Worm (Caenorhabditis elegans) whole organism, L4 larva: ENCODE results near the gene grl-29.
A peak's percentile ranks its signal among the peaks of the same experiment; 100 is the strongest.

ENCODE experiments used
- F10B5.3 ChIP-seq: sonication (generic microtip); optimal IDR thresholded peaks from 2 replicates; lab custom pipeline; 2016; ENCODE audit warnings: mild to moderate bottlenecking, missing genetic modification characterization, missing compliant biosample characterization
- F26F4.8 ChIP-seq: fragments of 200-800 bp; sonication (Bioruptor generic); conservative IDR thresholded peaks from 2 replicates; pipeline ENCODE4 v1.3.6; 2022; ENCODE audit warnings: missing genetic modification characterization, missing compliant biosample characterization
- F37D6.2 ChIP-seq: sonication (generic microtip); optimal IDR thresholded peaks from 2 replicates; lab custom pipeline; 2016; ENCODE audit warnings: mild to moderate bottlenecking, missing genetic modification characterization, missing compliant biosample characterization
- F44E2.7 ChIP-seq: fragments of 200-800 bp; sonication (Bioruptor generic); IDR thresholded peaks from 2 replicates; pipeline ENCODE4 v2.1.2; 2022; ENCODE audit warnings: missing genetic modification characterization, missing compliant biosample characterization
- F49E8.2 ChIP-seq: sonication (generic microtip); optimal IDR thresholded peaks from 2 replicates; lab custom pipeline; 2016; ENCODE audit warnings: missing compliant biosample characterization, mild to moderate bottlenecking, missing genetic modification characterization, borderline replicate concordance
- Y5F2A.4 ChIP-seq: fragments of 200-800 bp; sonication (Bioruptor generic); optimal IDR thresholded peaks from 2 replicates; lab custom pipeline; 2018; ENCODE audit warnings: mild to moderate bottlenecking, missing genetic modification characterization, missing compliant biosample characterization
- ZK337.2 ChIP-seq: fragments of 200-800 bp; sonication (Bioruptor generic); IDR thresholded peaks from 2 replicates; pipeline ENCODE4 v1.3.6; 2022; ENCODE audit warnings: missing genetic modification reagents, missing genetic modification characterization, missing compliant biosample characterization
- aha-1 ChIP-seq: fragments of 150-350 bp; peaks from one replicate; lab custom pipeline; 2014; ENCODE audit warnings: missing biosample characterization, missing genetic modification characterization
- aly-2 ChIP-seq: sonication (generic microtip); optimal IDR thresholded peaks from 2 replicates; lab custom pipeline; 2018; ENCODE audit warnings: missing biosample characterization, missing genetic modification characterization
- ctbp-1 ChIP-seq: fragments of 200-800 bp; sonication (Bioruptor generic); IDR thresholded peaks from 2 replicates; pipeline ENCODE4 v1.3.6; 2022; ENCODE audit warnings: missing genetic modification reagents, missing genetic modification characterization, missing compliant biosample characterization
- daf-16 ChIP-seq, 3 experiments: sonication (generic microtip); optimal IDR thresholded peaks; 2 replicates each; lab custom pipeline; 2016 to 2017; ENCODE audit warnings: missing genetic modification characterization in 3 of 3, missing genetic modification reagents in 3 of 3, mild to moderate bottlenecking in 2 of 3, missing compliant biosample characterization in 2 of 3, missing biosample characterization in 1 of 3, moderate library complexity in 1 of 3
- dmd-6 ChIP-seq: fragments of 200-800 bp; sonication (Bioruptor generic); IDR thresholded peaks from 2 replicates; pipeline ENCODE4 v1.3.6; 2022; ENCODE audit warnings: missing genetic modification reagents, missing genetic modification characterization, missing compliant biosample characterization
- dmd-8 ChIP-seq: fragments of 200-800 bp; sonication (Bioruptor generic); IDR thresholded peaks from 2 replicates; pipeline ENCODE4 v1.3.6; 2022; ENCODE audit warnings: missing genetic modification characterization, missing compliant biosample characterization
- dmd-9 ChIP-seq: fragments of 200-800 bp; sonication (Bioruptor generic); IDR thresholded peaks from 2 replicates; pipeline ENCODE4 v1.3.6; 2022; ENCODE audit warnings: missing genetic modification reagents, missing genetic modification characterization, missing compliant biosample characterization
- egl-43 ChIP-seq: fragments of 200-800 bp; sonication (Bioruptor generic); IDR thresholded peaks from 2 replicates; pipeline ENCODE4 v1.3.6; 2022; ENCODE audit warnings: missing genetic modification reagents, missing genetic modification characterization, missing compliant biosample characterization
- hlh-30 ChIP-seq: sonication (generic microtip); optimal IDR thresholded peaks from 2 replicates; lab custom pipeline; 2017; ENCODE audit warnings: antibody characterized with exemption, mild to moderate bottlenecking, missing genetic modification characterization, missing compliant biosample characterization; ENCODE audit not compliant: insufficient read depth
- lim-7 ChIP-seq: fragments of 200-800 bp; sonication (Bioruptor generic); IDR thresholded peaks from 2 replicates; pipeline ENCODE4 v1.3.6; 2022; ENCODE audit warnings: missing genetic modification characterization, missing compliant biosample characterization
- lin-38 ChIP-seq: fragments of 200-800 bp; sonication (Bioruptor generic); IDR thresholded peaks from 2 replicates; pipeline ENCODE4 v1.3.6; 2022; ENCODE audit warnings: missing genetic modification reagents, missing genetic modification characterization, missing compliant biosample characterization
- madf-9 ChIP-seq: fragments of 200-800 bp; sonication (Bioruptor generic); conservative IDR thresholded peaks from 2 replicates; pipeline ENCODE4 v1.3.6; 2022; ENCODE audit warnings: missing genetic modification reagents, missing genetic modification characterization, missing compliant biosample characterization
- mdt-29 ChIP-seq: fragments of 200-800 bp; sonication (Bioruptor generic); IDR thresholded peaks from 2 replicates; pipeline ENCODE4 v1.3.6; 2022; ENCODE audit warnings: missing genetic modification reagents, missing genetic modification characterization, missing compliant biosample characterization
- mxl-3 ChIP-seq: fragments of 200-800 bp; sonication (Bioruptor generic); optimal IDR thresholded peaks from 2 replicates; lab custom pipeline; 2018; ENCODE audit warnings: mild to moderate bottlenecking, missing genetic modification characterization, missing compliant biosample characterization
- nhr-10 ChIP-seq: fragments of 150-350 bp; optimal IDR thresholded peaks from 2 replicates; lab custom pipeline; 2014; ENCODE audit warnings: missing biosample characterization, missing genetic modification characterization
- nhr-111 ChIP-seq: fragments of 200-800 bp; sonication (Bioruptor generic); optimal IDR thresholded peaks from 2 replicates; lab custom pipeline; 2018; ENCODE audit warnings: mild to moderate bottlenecking, missing genetic modification characterization, missing compliant biosample characterization
- nhr-28 ChIP-seq: fragments of 150-350 bp; optimal IDR thresholded peaks from 2 replicates; lab custom pipeline; 2014; ENCODE audit warnings: missing biosample characterization, missing genetic modification characterization
- nhr-77 ChIP-seq: fragments of 150-350 bp; optimal IDR thresholded peaks from 2 replicates; lab custom pipeline; 2014; ENCODE audit warnings: missing biosample characterization, missing genetic modification characterization
- pha-4 ChIP-seq, 2 experiments: fragments of 150-350 bp in 1 of 2; fragments of 200-800 bp in 1 of 2; sonication (Bioruptor generic) in 1 of 2; IDR thresholded peaks in 1 of 2; optimal IDR thresholded peaks in 1 of 2; 2 replicates each; pipeline versions ENCODE4 v1.3.6 to Lab custom; 2014 to 2022; ENCODE audit warnings: missing genetic modification characterization in 2 of 2, missing genetic modification reagents in 2 of 2, missing biosample characterization in 1 of 2, missing compliant biosample characterization in 1 of 2
- pqm-1 ChIP-seq: sonication (generic microtip); optimal IDR thresholded peaks from 2 replicates; lab custom pipeline; 2017; ENCODE audit warnings: missing biosample characterization, missing genetic modification characterization
- saeg-2 ChIP-seq: fragments of 200-800 bp; sonication (Bioruptor generic); IDR thresholded peaks from 2 replicates; pipeline ENCODE4 v1.3.6; 2022; ENCODE audit warnings: missing genetic modification reagents, missing genetic modification characterization, missing compliant biosample characterization
- sdz-12 ChIP-seq: fragments of 200-800 bp; sonication (Bioruptor generic); optimal IDR thresholded peaks from 2 replicates; lab custom pipeline; 2018; ENCODE audit warnings: mild to moderate bottlenecking, missing genetic modification characterization, missing compliant biosample characterization
- set-16 ChIP-seq: fragments of 200-800 bp; sonication (Bioruptor generic); IDR thresholded peaks from 2 replicates; pipeline ENCODE4 v1.3.6; 2022; ENCODE audit warnings: missing genetic modification reagents, missing genetic modification characterization, missing compliant biosample characterization
- skn-1 ChIP-seq: fragments of 150-350 bp; optimal IDR thresholded peaks from 2 replicates; lab custom pipeline; 2014; ENCODE audit warnings: missing biosample characterization, missing genetic modification characterization
- tag-97 ChIP-seq: fragments of 200-800 bp; sonication (Bioruptor generic); IDR thresholded peaks from 2 replicates; pipeline ENCODE4 v1.3.6; 2022; ENCODE audit warnings: missing genetic modification characterization, missing compliant biosample characterization
- unc-62 ChIP-seq, 3 experiments: fragments of 150-350 bp in 1 of 3; sonication (generic microtip); optimal IDR thresholded peaks in 2 of 3; peaks in 1 of 3; 1 replicate in 1 of 3; 2 replicates in 2 of 3; lab custom pipeline; 2014 to 2017; ENCODE audit warnings: missing biosample characterization in 3 of 3, missing genetic modification characterization in 3 of 3, missing genetic modification reagents in 3 of 3, missing genotype in 1 of 3
- vab-7 ChIP-seq: fragments of 200-800 bp; sonication (Bioruptor generic); IDR thresholded peaks from 2 replicates; pipeline ENCODE4 v1.3.6; 2022; ENCODE audit warnings: missing genetic modification reagents, missing genetic modification characterization, missing compliant biosample characterization
- zip-2 ChIP-seq: fragments of 150-350 bp; optimal IDR thresholded peaks from 2 replicates; lab custom pipeline; 2014; ENCODE audit warnings: missing biosample characterization, missing genetic modification characterization
- ztf-11 ChIP-seq: fragments of 150-350 bp; optimal IDR thresholded peaks from 2 replicates; lab custom pipeline; 2014; ENCODE audit warnings: missing biosample characterization, missing genetic modification characterization

grl-29 gene

ce11 chrV:3524970-3525369 is 30.1 kb downstream of the grl-29 start, which contains the start of gene T24A6.7:
T24A6.7 (plus strand) TSS chrV:3525270.
- TF ChIP-seq skn-1 (tag; lab: Kevin White, UChicago) (no peak), zip-2 (tag; lab: Kevin White, UChicago) (no peak), aly-2 (no peak), tag-97 (GFP tag; lab: Robert Waterston, UW) (no peak), lin-38 (GFP tag; lab: Robert Waterston, UW) (no peak), F44E2.7 (GFP tag; lab: Robert Waterston, UW) (no peak), ctbp-1 (no peak), dmd-6 (GFP tag; lab: Robert Waterston, UW) (no peak)
- TF ChIP-seq, all 104 proteins: peak for 0

DNA sequence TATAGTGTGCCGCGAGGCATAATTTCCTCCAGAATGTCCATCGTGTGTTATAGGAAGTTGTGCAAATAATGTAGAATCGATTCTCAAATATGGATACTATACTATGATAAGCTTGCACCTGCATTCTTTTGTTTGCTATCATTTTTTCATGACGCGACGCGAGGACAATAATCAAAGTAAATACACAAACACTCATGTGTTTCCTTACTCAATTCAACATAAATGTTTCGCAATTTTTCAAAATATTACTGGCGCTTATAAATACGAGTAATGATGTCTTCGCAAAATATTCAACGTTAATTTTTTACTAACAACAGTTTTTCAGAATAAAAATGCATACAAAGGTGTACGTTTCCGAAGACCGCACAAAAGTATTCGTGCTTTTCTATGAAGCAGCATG is 31.8 kb downstream of the grl-29 start, which contains the start of gene irg-1:
TSS of gene irg-1 (plus strand) at position 326 of the 400 bp plus-strand sequence.
- no peak for TF ChIP-seq mxl-3
- TF ChIP-seq ZK337.2 (GFP tag; lab: Robert Waterston, UW), result no peak
- no peak for TF ChIP-seq hlh-30
- TF ChIP-seq madf-9 (GFP tag; lab: Robert Waterston, UW), result no peak
- TF ChIP-seq nhr-77 (tag; lab: Kevin White, UChicago), result peak; percentile 37
- TF ChIP-seq nhr-111 (GFP tag; lab: Kevin White, UChicago), result no peak
- TF ChIP-seq pha-4 (GFP tag; IDR thresholded peaks at IDR 0.05; lab: Robert Waterston, UW), result no peak
- peak; percentile 30 for TF ChIP-seq pha-4 (tag; optimal IDR thresholded peaks at IDR 0.05; lab: Kevin White, UChicago)
- peak; percentile 56 for TF ChIP-seq aha-1
- TF ChIP-seq nhr-28, result peak; percentile 54
- no peak for TF ChIP-seq daf-16 (GFP tag; optimal IDR thresholded peaks at IDR 0.05; lab: Kevin White, UChicago)
- peak; percentile 72 for TF ChIP-seq daf-16 (tag; optimal IDR thresholded peaks at IDR 0.05; lab: Kevin White, UChicago)
- peak; percentile 4 for TF ChIP-seq pqm-1 (tag; lab: Kevin White, UChicago)
- TF ChIP-seq unc-62 (GFP tag; optimal IDR thresholded peaks at IDR 0.05 in 1 of 2; lab: Kevin White, UChicago), result peak in 1 of 2 experiments; percentile 27
- TF ChIP-seq unc-62 (tag; optimal IDR thresholded peaks at IDR 0.05; lab: Kevin White, UChicago), result no peak
- TF ChIP-seq, all 104 proteins: peak for 7

DNA sequence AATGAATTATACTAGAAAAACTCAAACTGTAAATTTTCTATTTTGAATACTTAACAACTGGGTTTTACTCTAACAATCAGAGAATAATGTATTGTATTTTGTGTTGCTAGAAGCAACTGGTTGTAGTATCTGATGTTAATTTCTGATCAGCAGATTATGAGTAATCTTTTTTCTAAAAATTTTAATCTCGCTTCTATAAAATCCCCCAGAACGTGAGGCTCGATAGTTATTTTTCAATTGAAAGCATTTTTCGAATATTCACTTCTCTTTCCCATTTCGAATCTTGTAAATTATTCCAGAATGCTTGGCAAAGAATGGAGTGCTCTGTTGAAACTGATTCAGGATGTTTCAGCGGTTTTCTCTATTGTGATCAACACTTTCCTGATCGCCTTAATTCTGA is 37.1 kb downstream of the grl-29 start, which contains the start of gene str-227:
TSS of gene str-227 (plus strand) at position 301 of the 400 bp plus-strand sequence.
- TF ChIP-seq Y5F2A.4 (GFP tag; lab: Kevin White, UChicago), result no peak
- TF ChIP-seq unc-62 (GFP tag; optimal IDR thresholded peaks at IDR 0.05 in 1 of 2; lab: Kevin White, UChicago), result peak in 1 of 2 experiments; percentile 2
- TF ChIP-seq unc-62 (tag; optimal IDR thresholded peaks at IDR 0.05; lab: Kevin White, UChicago), result no peak

ce11 chrV:3512381-3512780 is 42.7 kb downstream of the grl-29 start, which contains the start of gene str-226:
str-226 (plus strand) TSS chrV:3512681.
- no peak for TF ChIP-seq vab-7
- no peak for TF ChIP-seq F37D6.2
- no peak for TF ChIP-seq F49E8.2 (tag; lab: Kevin White, UChicago)
- no peak for TF ChIP-seq ztf-11
- no peak for TF ChIP-seq nhr-10 (tag; lab: Kevin White, UChicago)
- TF ChIP-seq egl-43 (GFP tag; lab: Robert Waterston, UW), result no peak
- no peak for TF ChIP-seq dmd-9 (GFP tag; lab: Robert Waterston, UW)
- no peak for TF ChIP-seq F10B5.3 (tag; lab: Kevin White, UChicago)
- no peak for TF ChIP-seq mdt-29 (GFP tag; lab: Robert Waterston, UW)
- no peak for TF ChIP-seq lim-7 (GFP tag; lab: Robert Waterston, UW)
- no peak for TF ChIP-seq saeg-2 (GFP tag; lab: Robert Waterston, UW)
- TF ChIP-seq unc-62 (GFP tag; optimal IDR thresholded peaks at IDR 0.05 in 1 of 2; lab: Kevin White, UChicago), result no peak
- no peak for TF ChIP-seq unc-62 (tag; optimal IDR thresholded peaks at IDR 0.05; lab: Kevin White, UChicago)
- TF ChIP-seq set-16 (GFP tag; lab: Robert Waterston, UW), result no peak
- no peak for TF ChIP-seq sdz-12 (GFP tag; lab: Kevin White, UChicago)
- no peak for TF ChIP-seq lin-38 (GFP tag; lab: Robert Waterston, UW)
- TF ChIP-seq F26F4.8 (GFP tag; lab: Robert Waterston, UW), result no peak
- no peak for TF ChIP-seq dmd-8 (GFP tag; lab: Robert Waterston, UW)
- TF ChIP-seq, all 104 proteins: peak for 0
